Fruit fly (Drosophila melanogaster) whole organism, embryonic: Measurements from ENCODE around the gene CG9568.

Experiments
- Adf1 ChIP-seq: fragments of 200-800 bp; sonication (Bioruptor generic); IDR thresholded peaks from 2 replicates; pipeline ENCODE4 v1.3.6; 2022; ENCODE audit warnings: missing biosample characterization, missing genetic modification characterization
- Atf-2 ChIP-seq: fragments of 200-800 bp; sonication (Bioruptor generic); optimal IDR thresholded peaks from 2 replicates; lab custom pipeline; 2016; ENCODE audit warnings: missing biosample characterization, missing genetic modification characterization
- Atf3 ChIP-seq: fragments of 200-800 bp; sonication (Bioruptor generic); optimal IDR thresholded peaks from 3 replicates; lab custom pipeline; 2016; ENCODE audit warnings: missing biosample characterization, missing genetic modification characterization
- Bdp1 ChIP-seq: fragments of 200-800 bp; sonication (Bioruptor generic); optimal IDR thresholded peaks from 3 replicates; lab custom pipeline; 2016; ENCODE audit warnings: missing biosample characterization, missing genetic modification characterization
- CG11560 ChIP-seq: fragments of 200-800 bp; sonication (Bioruptor generic); IDR thresholded peaks from 3 replicates; pipeline ENCODE4 v1.3.6; 2022; ENCODE audit warnings: missing biosample characterization, missing genetic modification characterization
- CG11695 ChIP-seq: fragments of 200-800 bp; sonication (Bioruptor generic); IDR thresholded peaks from 3 replicates; pipeline ENCODE4 v1.3.6; 2022; ENCODE audit warnings: missing biosample characterization, missing genetic modification characterization
- CG12155 ChIP-seq: fragments of 200-800 bp; sonication (Bioruptor generic); optimal IDR thresholded peaks from 3 replicates; lab custom pipeline; 2016; ENCODE audit warnings: missing biosample characterization, missing genetic modification characterization
- CG1233 ChIP-seq: fragments of 200-800 bp; sonication (Bioruptor generic); optimal IDR thresholded peaks from 4 replicates; lab custom pipeline; 2018; ENCODE audit warnings: missing biosample characterization, mild to moderate bottlenecking, missing genetic modification characterization
- CG12744 ChIP-seq: fragments of 200-800 bp; sonication (Bioruptor generic); optimal IDR thresholded peaks from 2 replicates; lab custom pipeline; 2016; ENCODE audit warnings: missing biosample characterization, missing genetic modification characterization
- CG12769 ChIP-seq: fragments of 200-800 bp; sonication (Bioruptor generic); optimal IDR thresholded peaks from 2 replicates; lab custom pipeline; 2019; ENCODE audit warnings: missing biosample characterization, mild to moderate bottlenecking, missing genetic modification characterization, moderate library complexity
- CG13775 ChIP-seq: fragments of 200-800 bp; sonication (Bioruptor generic); optimal IDR thresholded peaks from 3 replicates; lab custom pipeline; 2017; ENCODE audit warnings: missing biosample characterization, mild to moderate bottlenecking, missing genetic modification characterization
- CG17186 ChIP-seq: fragments of 200-800 bp; sonication (Bioruptor generic); optimal IDR thresholded peaks from 3 replicates; lab custom pipeline; 2017; ENCODE audit warnings: missing biosample characterization, missing genetic modification reagents, missing genetic modification characterization
- CG18764 ChIP-seq: fragments of 200-800 bp; sonication (Bioruptor generic); optimal IDR thresholded peaks from 3 replicates; lab custom pipeline; 2016; ENCODE audit warnings: missing biosample characterization, missing genetic modification characterization
- CG2678 ChIP-seq: fragments of 200-800 bp; sonication (Bioruptor generic); optimal IDR thresholded peaks from 3 replicates; lab custom pipeline; 2019; ENCODE audit warnings: missing biosample characterization, mild to moderate bottlenecking, missing genetic modification characterization, moderate library complexity
- CG31224 ChIP-seq: fragments of 200-800 bp; sonication (Bioruptor generic); IDR thresholded peaks from 2 replicates; pipeline ENCODE4 v1.3.6; 2022; ENCODE audit warnings: missing biosample characterization, missing genetic modification characterization
- CG4328 ChIP-seq: fragments of 200-800 bp; sonication (Bioruptor generic); optimal IDR thresholded peaks from 3 replicates; lab custom pipeline; 2017; ENCODE audit warnings: missing biosample characterization, missing genetic modification reagents, missing genetic modification characterization
- CG4424 ChIP-seq: fragments of 200-800 bp; sonication (Bioruptor generic); optimal IDR thresholded peaks from 3 replicates; lab custom pipeline; 2016; ENCODE audit warnings: missing biosample characterization, missing genetic modification characterization
- CG7839 ChIP-seq: fragments of 200-800 bp; sonication (Bioruptor generic); optimal IDR thresholded peaks from 3 replicates; lab custom pipeline; 2018; ENCODE audit warnings: missing biosample characterization, mild to moderate bottlenecking, missing genetic modification characterization, moderate library complexity
- Doc3 ChIP-seq: fragments of 200-800 bp; sonication (Bioruptor generic); IDR thresholded peaks from 3 replicates; pipeline ENCODE4 v1.3.6; 2022; ENCODE audit warnings: missing biosample characterization, missing genetic modification characterization; ENCODE audit not compliant: partially characterized antibody
- Drgx ChIP-seq: fragments of 200-800 bp; sonication (Bioruptor generic); IDR thresholded peaks from 2 replicates; pipeline ENCODE4 v1.3.6; 2022; ENCODE audit warnings: missing biosample characterization, missing genetic modification characterization
- Ets65A ChIP-seq: fragments of 200-800 bp; sonication (Bioruptor generic); peaks from one replicate; lab custom pipeline; 2016; ENCODE audit warnings: missing biosample characterization, missing genetic modification characterization
- Hr51 ChIP-seq, 2 experiments: fragments of 200-800 bp; sonication (Bioruptor generic); optimal IDR thresholded peaks; 2 replicates in 1 of 2; 3 replicates in 1 of 2; lab custom pipeline; 2016 to 2018; ENCODE audit warnings: missing biosample characterization in 2 of 2, missing genetic modification characterization in 2 of 2, mild to moderate bottlenecking in 1 of 2, moderate library complexity in 1 of 2
- Med ChIP-seq: fragments of 200-800 bp; sonication (Bioruptor generic); peaks from one replicate; lab custom pipeline; 2016; ENCODE audit warnings: missing biosample characterization, missing genetic modification characterization, mild to moderate bottlenecking, inconsistent platforms, moderate library complexity
- Meics ChIP-seq: fragments of 200-800 bp; sonication (Bioruptor generic); optimal IDR thresholded peaks from 2 replicates; lab custom pipeline; 2017; ENCODE audit warnings: missing biosample characterization, mild to moderate bottlenecking, missing genetic modification characterization
- Nf-YA ChIP-seq: fragments of 200-800 bp; sonication (Bioruptor generic); IDR thresholded peaks from 2 replicates; pipeline ENCODE4 v1.3.6; 2022; ENCODE audit warnings: missing biosample characterization, missing genetic modification characterization
- Oaz ChIP-seq: fragments of 200-800 bp; sonication (Bioruptor generic); IDR thresholded peaks from 2 replicates; pipeline ENCODE4 v1.3.6; 2022; ENCODE audit warnings: missing biosample characterization, missing genetic modification characterization
- PHDP ChIP-seq: fragments of 200-800 bp; sonication (Bioruptor generic); optimal IDR thresholded peaks from 3 replicates; lab custom pipeline; 2018; ENCODE audit warnings: missing biosample characterization, mild to moderate bottlenecking, missing genetic modification characterization, moderate library complexity
- Stat92E ChIP-seq, 3 experiments: fragments of >200 bp in 2 of 3; fragments of 200-800 bp in 1 of 3; sonication (Bioruptor generic) in 1 of 3; optimal IDR thresholded peaks; 2 replicates each; lab custom pipeline; 2017 to 2019; ENCODE audit warnings: missing biosample characterization in 3 of 3, missing genetic modification characterization in 3 of 3, mild to moderate bottlenecking in 1 of 3, moderate library complexity in 1 of 3
- Vsx1 ChIP-seq: fragments of 200-800 bp; sonication (Bioruptor generic); optimal IDR thresholded peaks from 2 replicates; lab custom pipeline; 2017; ENCODE audit warnings: missing biosample characterization, mild to moderate bottlenecking, missing genetic modification characterization, missing genetic modification reagents
- bigmax ChIP-seq: fragments of 200-800 bp; sonication (Bioruptor generic); optimal IDR thresholded peaks from 2 replicates; lab custom pipeline; 2018; ENCODE audit warnings: missing biosample characterization, mild to moderate bottlenecking, missing genetic modification characterization
- ci ChIP-seq: fragments of 200-800 bp; sonication (Bioruptor generic); IDR thresholded peaks from 3 replicates; pipeline ENCODE4 v1.3.6; 2022; ENCODE audit warnings: missing biosample characterization, missing genetic modification characterization
- corto ChIP-seq: fragments of 200-800 bp; sonication (Bioruptor generic); optimal IDR thresholded peaks from 2 replicates; lab custom pipeline; 2016; ENCODE audit warnings: missing biosample characterization, mild to moderate bottlenecking, missing genetic modification characterization, moderate library complexity
- crc ChIP-seq: fragments of 200-800 bp; sonication (Bioruptor generic); optimal IDR thresholded peaks from 2 replicates; lab custom pipeline; 2016; ENCODE audit warnings: missing biosample characterization, missing genetic modification characterization
- dmrt99B ChIP-seq: fragments of 200-800 bp; sonication (Bioruptor generic); optimal IDR thresholded peaks from 2 replicates; lab custom pipeline; 2018; ENCODE audit warnings: missing biosample characterization, mild to moderate bottlenecking, missing genetic modification characterization, moderate library complexity
- exex ChIP-seq: fragments of 200-800 bp; sonication (Bioruptor generic); optimal IDR thresholded peaks from 4 replicates; lab custom pipeline; 2018; ENCODE audit warnings: missing biosample characterization, mild to moderate bottlenecking, missing genetic modification characterization, moderate library complexity
- eyg ChIP-seq: fragments of 200-800 bp; sonication (Bioruptor generic); optimal IDR thresholded peaks from 3 replicates; lab custom pipeline; 2016; ENCODE audit warnings: missing biosample characterization, missing genetic modification characterization
- ftz-f1 ChIP-seq: fragments of 200-800 bp; sonication (Bioruptor generic); optimal IDR thresholded peaks from 2 replicates; lab custom pipeline; 2016; ENCODE audit warnings: missing biosample characterization, missing genetic modification characterization
- h ChIP-seq: fragments of >200 bp; optimal IDR thresholded peaks from 2 replicates; lab custom pipeline; 2017
- her ChIP-seq: fragments of 200-800 bp; sonication (Bioruptor generic); optimal IDR thresholded peaks from 2 replicates; lab custom pipeline; 2016; ENCODE audit warnings: missing biosample characterization, missing genetic modification characterization
- hth ChIP-seq: fragments of >200 bp; optimal IDR thresholded peaks from 2 replicates; lab custom pipeline; 2017; ENCODE audit warnings: inconsistent platforms
- jigr1 ChIP-seq: fragments of 200-800 bp; sonication (Bioruptor generic); IDR thresholded peaks from 3 replicates; pipeline ENCODE4 v1.3.6; 2022; ENCODE audit warnings: missing biosample characterization, missing genetic modification characterization
- kay ChIP-seq: fragments of 200-800 bp; sonication (Bioruptor generic); optimal IDR thresholded peaks from 2 replicates; lab custom pipeline; 2016; ENCODE audit warnings: missing biosample characterization, missing genetic modification characterization
- lmd ChIP-seq: fragments of 200-800 bp; sonication (Bioruptor generic); IDR thresholded peaks from 2 replicates; pipeline ENCODE4 v1.3.6; 2022; ENCODE audit warnings: missing biosample characterization, missing genetic modification characterization
- nerfin-1 ChIP-seq: fragments of 200-800 bp; sonication (Bioruptor generic); optimal IDR thresholded peaks from 3 replicates; lab custom pipeline; 2019; ENCODE audit warnings: missing biosample characterization, mild to moderate bottlenecking, missing genetic modification characterization, moderate library complexity
- org-1 ChIP-seq: fragments of 200-800 bp; sonication (Bioruptor generic); optimal IDR thresholded peaks from 2 replicates; lab custom pipeline; 2017; ENCODE audit warnings: missing biosample characterization, missing genetic modification characterization
- schlank ChIP-seq: fragments of 200-800 bp; sonication (Bioruptor generic); optimal IDR thresholded peaks from 2 replicates; lab custom pipeline; 2018; ENCODE audit warnings: missing biosample characterization, mild to moderate bottlenecking, missing genetic modification characterization
- seq ChIP-seq: fragments of 200-800 bp; sonication (Bioruptor generic); IDR thresholded peaks from 2 replicates; pipeline ENCODE4 v1.3.6; 2022; ENCODE audit warnings: missing biosample characterization, missing genetic modification characterization
- slbo ChIP-seq: fragments of 200-800 bp; sonication (Bioruptor generic); IDR thresholded peaks from 2 replicates; pipeline ENCODE4 v1.3.6; 2022; ENCODE audit warnings: missing biosample characterization, missing genetic modification characterization
- sug ChIP-seq: fragments of 200-800 bp; optimal IDR thresholded peaks from 2 replicates; lab custom pipeline; 2019; ENCODE audit warnings: missing biosample characterization, mild to moderate bottlenecking, missing genetic modification characterization, moderate library complexity
- twi ChIP-seq: fragments of 200-800 bp; optimal IDR thresholded peaks from 2 replicates; lab custom pipeline; 2019; ENCODE audit warnings: missing biosample characterization, mild to moderate bottlenecking, missing genetic modification characterization, moderate library complexity
- zfh2 ChIP-seq: fragments of 200-800 bp; sonication (Bioruptor generic); optimal IDR thresholded peaks from 2 replicates; lab custom pipeline; 2016; ENCODE audit warnings: missing biosample characterization, missing genetic modification characterization

The CG9568 gene

DNA sequence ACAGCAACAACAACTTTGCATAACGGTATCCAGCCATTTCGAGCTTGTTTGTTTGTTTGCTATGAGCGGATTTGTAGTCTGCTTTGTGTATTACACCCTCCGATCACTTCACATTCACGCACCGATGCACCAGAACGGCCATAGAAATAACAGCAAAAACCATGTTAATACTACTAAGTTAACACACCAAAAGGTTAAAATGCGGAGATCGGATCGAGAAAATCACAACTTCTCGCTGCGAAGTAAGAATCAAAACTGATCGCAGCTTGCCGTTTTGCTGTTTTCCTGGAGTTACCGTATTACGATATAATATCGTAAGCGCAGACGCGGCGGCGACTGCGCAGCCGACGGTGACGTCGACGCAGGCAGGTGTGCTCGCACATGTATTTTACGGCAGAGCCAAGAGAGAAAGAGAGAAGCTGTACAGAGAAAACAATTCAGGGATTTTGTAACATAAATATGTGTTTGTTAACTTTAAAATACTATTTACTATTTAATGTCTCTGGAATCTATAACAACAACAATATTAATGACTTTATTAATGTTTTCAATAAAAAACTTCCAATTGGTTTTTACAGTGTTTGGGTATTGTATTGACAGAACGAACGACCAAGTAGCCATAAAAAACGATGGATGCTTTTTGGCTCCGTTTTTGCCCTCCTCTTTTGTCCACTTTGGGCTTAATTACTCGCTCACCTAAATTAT is 25.6 kb upstream of the CG9568 start, which contains the start of gene CG13101 (continued):
- TF ChIP-seq Med (GFP tag; lab: Kevin White, UChicago) (peak; percentile 96), ftz-f1 (GFP tag; lab: Kevin White, UChicago) (peak; percentile 24), jigr1 (GFP tag; lab: Robert Waterston, UW) (peak; percentile 77), PHDP (tag; lab: Kevin White, UChicago) (peak; percentile 96), Adf1 (peak; percentile 94), bigmax (GFP tag; lab: Kevin White, UChicago) (no peak), sug (tag; lab: Kevin White, UChicago) (peak; percentile 72), Drgx (GFP tag; lab: Robert Waterston, UW) (peak; percentile 97), CG1233 (GFP tag; lab: Kevin White, UChicago) (peak; percentile 87), CG4328 (GFP tag; lab: Kevin White, UChicago) (peak; percentile 24), CG11695 (GFP tag; lab: Robert Waterston, UW) (peak; percentile 97), Doc3 (GFP tag; lab: Robert Waterston, UW) (no peak), slbo (GFP tag; lab: Robert Waterston, UW) (peak; percentile 94), Oaz (GFP tag; lab: Robert Waterston, UW) (peak; percentile 87), org-1 (GFP tag; lab: Kevin White, UChicago) (peak; percentile 89), lmd (GFP tag; lab: Robert Waterston, UW) (peak; percentile 91), Stat92E (GFP tag; optimal IDR thresholded peaks at IDR 0.05; lab: Kevin White, UChicago) (peak in 1 of 3 experiments; percentile 83), Meics (GFP tag; lab: Kevin White, UChicago) (peak; percentile 93), twi (tag; lab: Kevin White, UChicago) (peak; percentile 84), nerfin-1 (tag; lab: Kevin White, UChicago) (peak; percentile 78), kay (GFP tag; lab: Kevin White, UChicago) (peak; percentile 77), Vsx1 (GFP tag; lab: Kevin White, UChicago) (peak; percentile 85), Hr51 (GFP tag; optimal IDR thresholded peaks at IDR 0.05; lab: Kevin White, UChicago) (peak; percentile 86 to 94), Atf3 (GFP tag; lab: Kevin White, UChicago) (peak; percentile 79), Nf-YA (GFP tag; lab: Robert Waterston, UW) (peak; percentile 83), CG12155 (GFP tag; lab: Kevin White, UChicago) (peak; percentile 88), her (GFP tag; lab: Kevin White, UChicago) (peak; percentile 66), eyg (GFP tag; lab: Kevin White, UChicago) (peak; percentile 72), h (lab: Kevin White, UChicago) (no peak), CG12744 (GFP tag; lab: Kevin White, UChicago) (peak; percentile 79), Bdp1 (peak; percentile 77), schlank (peak; percentile 58), CG7839 (peak; percentile 95), CG2678 (tag; lab: Kevin White, UChicago) (peak; percentile 96), exex (tag; lab: Kevin White, UChicago) (peak; percentile 70), CG31224 (GFP tag; lab: Robert Waterston, UW) (peak; percentile 90), seq (peak; percentile 94), CG12769 (tag; lab: Kevin White, UChicago) (peak; percentile 90), hth (no peak), zfh2 (GFP tag; lab: Kevin White, UChicago) (peak; percentile 66), CG13775 (GFP tag; lab: Kevin White, UChicago) (peak; percentile 89), Ets65A (GFP tag; lab: Kevin White, UChicago) (peak; percentile 84), crc (peak; percentile 63), CG18764 (GFP tag; lab: Kevin White, UChicago) (peak; percentile 83), Atf-2 (GFP tag; lab: Kevin White, UChicago) (peak; percentile 83), CG11560 (tag; lab: Robert Waterston, UW) (peak; percentile 80), dmrt99B (tag; lab: Kevin White, UChicago) (peak; percentile 92), CG17186 (GFP tag; lab: Kevin White, UChicago) (no peak), ci (GFP tag; lab: Robert Waterston, UW) (peak; percentile 96), CG4424 (GFP tag; lab: Kevin White, UChicago) (peak; percentile 93), corto (GFP tag; lab: Kevin White, UChicago) (peak; percentile 95)
